Worm (Caenorhabditis elegans) whole organism, midembryonic: ENCODE data around the gene lido-4.
"Not testable (repeated sequence)": the region's sequence is repeated elsewhere in the genome, so short reads cannot be mapped to it uniquely, and the experiment has no call there.

Experiments
- T22C8.4 ChIP-seq: fragments of 200-800 bp; sonication (Bioruptor generic); IDR thresholded peaks from 2 replicates; pipeline ENCODE4 v1.3.6; 2022; ENCODE audit warnings: missing genetic modification characterization, missing compliant biosample characterization
- cog-1 ChIP-seq: sonication (generic microtip); optimal IDR thresholded peaks from 2 replicates; lab custom pipeline; 2016; ENCODE audit warnings: missing genetic modification characterization, missing compliant biosample characterization
- flt-1 ChIP-seq: fragments of 200-800 bp; sonication (Bioruptor generic); IDR thresholded peaks from 2 replicates; pipeline ENCODE4 v1.3.6; 2022; ENCODE audit warnings: missing genetic modification characterization, missing compliant biosample characterization
- klf-2 ChIP-seq: fragments of 200-800 bp; sonication (Bioruptor generic); conservative IDR thresholded peaks from 2 replicates; pipeline ENCODE4 v1.3.6; 2022; ENCODE audit warnings: missing genetic modification reagents, missing genetic modification characterization, missing compliant biosample characterization
- med-1 ChIP-seq: sonication (generic microtip); optimal IDR thresholded peaks from 2 replicates; lab custom pipeline; 2017; ENCODE audit warnings: missing genetic modification characterization, mild to moderate bottlenecking, missing compliant biosample characterization, antibody characterized with exemption, missing genetic modification reagents; ENCODE audit not compliant: insufficient read depth
- ref-1 ChIP-seq: fragments of 200-800 bp; sonication (Bioruptor generic); conservative IDR thresholded peaks from 2 replicates; pipeline ENCODE4 v1.3.6; 2022; ENCODE audit warnings: missing genetic modification reagents, missing genetic modification characterization, missing compliant biosample characterization
- tab-1 ChIP-seq: fragments of 200-800 bp; sonication (Bioruptor generic); IDR thresholded peaks from 2 replicates; pipeline ENCODE4 v1.3.6; 2022; ENCODE audit warnings: missing genetic modification characterization, missing compliant biosample characterization
- ztf-23 ChIP-seq: fragments of 200-800 bp; sonication (Bioruptor generic); IDR thresholded peaks from 2 replicates; pipeline ENCODE4 v1.3.6; 2022; ENCODE audit warnings: missing genetic modification reagents, missing genetic modification characterization, missing compliant biosample characterization
- ztf-29 ChIP-seq: fragments of 200-800 bp; sonication (Bioruptor generic); IDR thresholded peaks from 2 replicates; pipeline ENCODE4 v1.3.6; 2022; ENCODE audit warnings: missing genetic modification reagents, missing genetic modification characterization, missing compliant biosample characterization

Gene lido-4

ce11 chrX:17117359-17117758 lies 9.8 kb upstream of the lido-4 start, which contains the start of gene K09E3.2:
K09E3.2 (plus strand) TSS chrX:17117659.
- TF ChIP-seq T22C8.4 (GFP tag; lab: Robert Waterston, UW); ref-1 (GFP tag; lab: Robert Waterston, UW); tab-1: not testable (repeated sequence)

- TF ChIP-seq klf-2 (GFP tag; lab: Robert Waterston, UW), result no peak
- TF ChIP-seq ztf-29 (GFP tag; lab: Robert Waterston, UW), result no peak
- no peak for TF ChIP-seq T22C8.4 (GFP tag; lab: Robert Waterston, UW)
- TF ChIP-seq ztf-23 (GFP tag; lab: Robert Waterston, UW), result no peak
- TF ChIP-seq flt-1, result no peak
- TF ChIP-seq med-1 (GFP tag; lab: Kevin White, UChicago), result no peak
- TF ChIP-seq ref-1 (GFP tag; lab: Robert Waterston, UW), result no peak
- TF ChIP-seq cog-1 (tag; lab: Kevin White, UChicago), result no peak
- TF ChIP-seq tab-1, result no peak
These were observed 7.5 kb upstream of the lido-4 start, which contains the start of gene lido-6 for ce11 chrX:17115089-17115488. lido-6 (minus strand) TSS chrX:17115189.

- no peak for TF ChIP-seq klf-2 (GFP tag; lab: Robert Waterston, UW)
- TF ChIP-seq tab-1, result no peak
- TF ChIP-seq ztf-29 (GFP tag; lab: Robert Waterston, UW), result no peak
- no peak for TF ChIP-seq cog-1 (tag; lab: Kevin White, UChicago)
- TF ChIP-seq ztf-23 (GFP tag; lab: Robert Waterston, UW), result no peak
- no peak for TF ChIP-seq flt-1
- TF ChIP-seq ref-1 (GFP tag; lab: Robert Waterston, UW), result no peak
- no peak for TF ChIP-seq T22C8.4 (GFP tag; lab: Robert Waterston, UW)
- no peak for TF ChIP-seq med-1 (GFP tag; lab: Kevin White, UChicago)
These were observed 3.0 kb upstream of the lido-4 start, which contains the start of gene lido-5 for ce11 chrX:17110555-17110954. lido-5 (minus strand) TSS chrX:17110655.

DNA sequence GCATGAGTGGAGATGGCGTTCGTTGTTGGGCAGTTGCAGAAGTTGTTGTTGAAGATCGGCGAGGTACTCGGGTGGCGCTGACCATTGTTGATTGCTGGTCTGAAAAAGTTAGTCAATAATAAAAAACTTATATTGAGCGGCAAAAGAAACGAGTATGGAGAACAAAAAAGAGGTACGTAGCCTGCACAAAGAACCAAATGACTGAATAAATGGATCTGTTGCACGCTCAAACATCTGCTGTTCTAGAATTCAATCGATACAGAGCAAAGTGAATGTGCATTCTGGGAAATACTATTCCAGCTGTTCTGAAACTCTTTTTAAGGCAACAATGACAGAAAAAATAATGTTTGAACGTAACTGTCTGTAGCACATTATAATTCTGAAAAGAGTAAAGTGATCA lies 6.9 kb downstream of the lido-4 start, which contains the start of gene lido-2:
Gene lido-2 (minus strand): TSS at position 101 of the 400 bp plus-strand sequence.
- TF ChIP-seq ref-1 (GFP tag; lab: Robert Waterston, UW) (no peak), ztf-29 (GFP tag; lab: Robert Waterston, UW) (no peak), ztf-23 (GFP tag; lab: Robert Waterston, UW) (no peak), tab-1 (no peak), flt-1 (no peak), T22C8.4 (GFP tag; lab: Robert Waterston, UW) (no peak), med-1 (GFP tag; lab: Kevin White, UChicago) (no peak), klf-2 (GFP tag; lab: Robert Waterston, UW) (no peak), cog-1 (tag; lab: Kevin White, UChicago) (no peak)

- TF ChIP-seq med-1 (GFP tag; lab: Kevin White, UChicago), result no peak
- no peak for TF ChIP-seq klf-2 (GFP tag; lab: Robert Waterston, UW)
- no peak for TF ChIP-seq ref-1 (GFP tag; lab: Robert Waterston, UW)
- TF ChIP-seq ztf-23 (GFP tag; lab: Robert Waterston, UW), result no peak
- TF ChIP-seq T22C8.4 (GFP tag; lab: Robert Waterston, UW), result no peak
- no peak for TF ChIP-seq ztf-29 (GFP tag; lab: Robert Waterston, UW)
- TF ChIP-seq flt-1, result no peak
- TF ChIP-seq tab-1, result no peak
- TF ChIP-seq cog-1 (tag; lab: Kevin White, UChicago), result no peak
These were observed 10.9 kb downstream of the lido-4 start, which contains the start of gene lido-1 for ce11 chrX:17096508-17097234. lido-1 (minus strand) TSS chrX:17096558.

DNA sequence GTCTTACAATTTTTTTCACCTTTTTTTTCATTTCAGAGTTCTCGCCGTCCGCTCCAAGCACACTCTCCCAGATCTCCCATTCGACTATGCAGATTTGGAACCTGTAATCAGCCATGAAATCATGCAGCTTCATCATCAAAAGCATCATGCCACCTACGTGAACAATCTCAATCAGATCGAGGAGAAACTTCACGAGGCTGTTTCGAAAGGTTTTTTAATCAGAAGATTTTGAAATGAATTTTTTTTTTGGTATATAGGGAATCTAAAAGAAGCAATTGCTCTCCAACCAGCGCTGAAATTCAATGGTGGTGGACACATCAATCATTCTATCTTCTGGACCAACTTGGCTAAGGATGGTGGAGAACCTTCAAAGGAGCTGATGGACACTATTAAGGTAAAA lies 14.4 kb downstream of the lido-4 start, which contains the start of gene C08A9.3:
Gene C08A9.3 (minus strand): TSS at position 101 of the 400 bp plus-strand sequence.
- TF ChIP-seq flt-1 (no peak), klf-2 (GFP tag; lab: Robert Waterston, UW) (no peak), ztf-23 (GFP tag; lab: Robert Waterston, UW) (no peak), T22C8.4 (GFP tag; lab: Robert Waterston, UW) (no peak)

ce11 chrX:17092416-17092815 lies 15.2 kb downstream of the lido-4 start, which contains the start of gene sod-3:
sod-3 (plus strand) TSS chrX:17092753.
- no peak for TF ChIP-seq ztf-23 (GFP tag; lab: Robert Waterston, UW)
- no peak for TF ChIP-seq T22C8.4 (GFP tag; lab: Robert Waterston, UW)
- TF ChIP-seq tab-1, result no peak
- no peak for TF ChIP-seq cog-1 (tag; lab: Kevin White, UChicago)

DNA sequence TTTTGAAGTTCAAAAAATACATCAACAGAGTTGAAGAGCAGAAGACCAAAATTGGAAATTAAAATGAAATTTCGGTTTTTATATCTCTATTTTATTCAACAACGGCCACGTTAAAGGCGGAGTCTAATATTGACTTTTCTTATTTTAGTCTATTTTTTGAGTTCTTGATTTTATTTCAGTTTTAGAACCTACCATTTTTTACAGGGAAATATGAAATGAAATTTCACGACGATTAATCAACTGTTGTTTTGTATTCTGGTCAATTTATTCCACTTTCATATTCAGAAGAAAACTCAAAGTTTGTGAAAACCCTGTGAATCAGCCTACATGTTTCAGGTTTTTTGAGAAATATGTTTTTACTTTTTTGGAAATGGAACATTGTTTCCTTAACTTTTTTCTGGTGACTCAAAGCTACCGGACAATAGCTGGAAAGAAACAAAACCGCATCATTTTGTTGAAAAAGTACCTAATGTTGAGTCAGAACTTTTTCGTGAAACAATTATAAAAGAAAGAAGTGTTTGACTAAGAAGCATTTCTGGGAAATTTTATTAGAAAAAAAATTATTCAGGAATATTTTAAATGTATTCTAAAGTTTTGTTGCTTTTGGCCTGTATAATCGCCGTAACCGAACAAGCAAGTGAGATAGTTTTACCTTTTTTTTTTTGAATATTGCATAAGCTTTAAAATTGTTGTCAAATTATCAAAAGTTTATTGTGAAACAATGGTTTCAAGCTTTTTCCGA lies 26.8 kb downstream of the lido-4 start, which contains the start of the genes irld-23 and C08A9.10:
Gene irld-23 (minus strand): TSS at position 51 of the 742 bp plus-strand sequence.
Gene C08A9.10 (plus strand): TSS at position 545 of the 742 bp plus-strand sequence.
- no peak for TF ChIP-seq klf-2 (GFP tag; lab: Robert Waterston, UW)
- TF ChIP-seq cog-1 (tag; lab: Kevin White, UChicago), result no peak
- no peak for TF ChIP-seq ref-1 (GFP tag; lab: Robert Waterston, UW)
- TF ChIP-seq flt-1, result no peak
- TF ChIP-seq ztf-29 (GFP tag; lab: Robert Waterston, UW), result no peak
- no peak for TF ChIP-seq tab-1
- TF ChIP-seq med-1 (GFP tag; lab: Kevin White, UChicago), result no peak
- no peak for TF ChIP-seq T22C8.4 (GFP tag; lab: Robert Waterston, UW)
- no peak for TF ChIP-seq ztf-23 (GFP tag; lab: Robert Waterston, UW)

ce11 chrX:17072088-17072487 lies 35.5 kb downstream of the lido-4 start, which contains the start of gene C30G4.4:
C30G4.4 (minus strand) TSS chrX:17072188.
- no peak for TF ChIP-seq ztf-29 (GFP tag; lab: Robert Waterston, UW)
- no peak for TF ChIP-seq klf-2 (GFP tag; lab: Robert Waterston, UW)
- no peak for TF ChIP-seq T22C8.4 (GFP tag; lab: Robert Waterston, UW)
- TF ChIP-seq tab-1, result no peak
- TF ChIP-seq flt-1, result no peak
- TF ChIP-seq ref-1 (GFP tag; lab: Robert Waterston, UW), result no peak
